Worm (Caenorhabditis elegans) whole organism, young adult: ENCODE results near the gene srh-47.

Experiments used
- B0035.1 ChIP-seq: sonication (generic microtip); optimal IDR thresholded peaks from 2 replicates; lab custom pipeline; 2016; ENCODE audit warnings: missing genetic modification characterization, mild to moderate bottlenecking, missing compliant biosample characterization, missing genotype, missing genetic modification reagents
- B0336.3 ChIP-seq: fragments of 200-800 bp; sonication (Bioruptor generic); IDR thresholded peaks from 2 replicates; pipeline ENCODE4 v1.3.6; 2022; ENCODE audit warnings: missing genetic modification characterization, missing compliant biosample characterization
- F39B2.1 ChIP-seq: fragments of 200-800 bp; sonication (Bioruptor generic); IDR thresholded peaks from 2 replicates; pipeline ENCODE4 v1.3.6; 2022; ENCODE audit warnings: missing genetic modification reagents, missing genetic modification characterization, missing compliant biosample characterization
- F49E8.2 ChIP-seq: sonication (generic microtip); optimal IDR thresholded peaks from 3 replicates; lab custom pipeline; 2017; ENCODE audit warnings: missing genetic modification characterization, mild to moderate bottlenecking, missing compliant biosample characterization, antibody characterized with exemption, moderate library complexity; ENCODE audit not compliant: insufficient read depth
- F57A8.1 ChIP-seq: fragments of 200-800 bp; sonication (Bioruptor generic); optimal IDR thresholded peaks from 2 replicates; lab custom pipeline; 2018; ENCODE audit warnings: mild to moderate bottlenecking, missing genetic modification characterization, moderate library complexity, missing compliant biosample characterization
- F57C9.4 ChIP-seq: sonication (generic microtip); optimal IDR thresholded peaks from 2 replicates; lab custom pipeline; 2017; ENCODE audit warnings: mild to moderate bottlenecking, missing genetic modification characterization, missing compliant biosample characterization
- K12H6.12 ChIP-seq: fragments of 200-800 bp; sonication (Bioruptor generic); optimal IDR thresholded peaks from 2 replicates; lab custom pipeline; 2018; ENCODE audit warnings: mild to moderate bottlenecking, missing genetic modification characterization, missing compliant biosample characterization
- T26A5.8 ChIP-seq: sonication (generic microtip); optimal IDR thresholded peaks from 2 replicates; lab custom pipeline; 2016; ENCODE audit warnings: missing genetic modification characterization, missing compliant biosample characterization
- Y53G8AR.9 ChIP-seq: fragments of 200-800 bp; sonication (Bioruptor generic); conservative IDR thresholded peaks from 2 replicates; pipeline ENCODE4 v1.3.6; 2022; ENCODE audit warnings: missing genetic modification reagents, missing genetic modification characterization, missing compliant biosample characterization
- aptf-3 ChIP-seq: fragments of 200-800 bp; sonication (Bioruptor generic); IDR thresholded peaks from 2 replicates; pipeline ENCODE4 v1.3.6; 2022; ENCODE audit warnings: missing genetic modification characterization, missing compliant biosample characterization
- atf-7 ChIP-seq: sonication (generic microtip); optimal IDR thresholded peaks from 2 replicates; lab custom pipeline; 2017; ENCODE audit warnings: mild to moderate bottlenecking, missing genetic modification characterization, missing compliant biosample characterization
- athp-1 ChIP-seq: sonication (generic microtip); optimal IDR thresholded peaks from 2 replicates; lab custom pipeline; 2017; ENCODE audit warnings: mild to moderate bottlenecking, missing genetic modification characterization, missing compliant biosample characterization
- attf-3 ChIP-seq: fragments of 200-800 bp; sonication (Bioruptor generic); conservative IDR thresholded peaks from 2 replicates; pipeline ENCODE4 v1.3.6; 2022; ENCODE audit warnings: missing genetic modification reagents, missing genetic modification characterization, missing compliant biosample characterization
- bed-1 ChIP-seq: fragments of 200-800 bp; sonication (Bioruptor generic); IDR thresholded peaks from 2 replicates; pipeline ENCODE4 v1.3.6; 2022; ENCODE audit warnings: missing genetic modification reagents, missing genetic modification characterization, missing compliant biosample characterization
- cebp-1 ChIP-seq, 2 experiments: fragments of 200-800 bp in 1 of 2; sonication (Bioruptor generic) in 1 of 2; sonication (generic microtip) in 1 of 2; IDR thresholded peaks in 1 of 2; optimal IDR thresholded peaks in 1 of 2; 2 replicates each; pipeline versions ENCODE4 v1.3.6 to Lab custom; 2017 to 2022; ENCODE audit warnings: missing compliant biosample characterization in 2 of 2, missing genetic modification characterization in 2 of 2, mild to moderate bottlenecking in 1 of 2, missing genetic modification reagents in 1 of 2, moderate library complexity in 1 of 2
- ceh-27 ChIP-seq: fragments of 200-800 bp; sonication (Bioruptor generic); optimal IDR thresholded peaks from 2 replicates; lab custom pipeline; 2018; ENCODE audit warnings: mild to moderate bottlenecking, missing genetic modification characterization, moderate library complexity, missing compliant biosample characterization
- fkh-3 ChIP-seq: sonication (generic microtip); optimal IDR thresholded peaks from 2 replicates; lab custom pipeline; 2016; ENCODE audit warnings: mild to moderate bottlenecking, missing genetic modification characterization, missing compliant biosample characterization
- hlh-12 ChIP-seq: sonication (generic microtip); optimal IDR thresholded peaks from 2 replicates; lab custom pipeline; 2016; ENCODE audit warnings: missing genetic modification characterization, missing compliant biosample characterization
- hmg-20 ChIP-seq: fragments of 200-800 bp; sonication (Bioruptor generic); IDR thresholded peaks from 2 replicates; pipeline ENCODE4 v1.3.6; 2022; ENCODE audit warnings: missing genetic modification reagents, missing genetic modification characterization, missing compliant biosample characterization
- hsf-1 ChIP-seq: fragments of 200-800 bp; sonication (Bioruptor generic); IDR thresholded peaks from 2 replicates; pipeline ENCODE4 v1.3.6; 2022; ENCODE audit warnings: missing genetic modification reagents, missing genetic modification characterization, missing compliant biosample characterization
- let-607 ChIP-seq, 2 experiments: fragments of 200-800 bp in 1 of 2; sonication (Bioruptor generic) in 1 of 2; sonication (generic microtip) in 1 of 2; optimal IDR thresholded peaks; 2 replicates each; lab custom pipeline; 2016 to 2018; ENCODE audit warnings: mild to moderate bottlenecking in 2 of 2, missing compliant biosample characterization in 2 of 2, missing genetic modification characterization in 2 of 2, moderate library complexity in 2 of 2, missing genotype in 1 of 2
- lin-40 ChIP-seq: sonication (generic microtip); optimal IDR thresholded peaks from 2 replicates; lab custom pipeline; 2016; ENCODE audit warnings: missing genetic modification characterization, mild to moderate bottlenecking, missing compliant biosample characterization, missing genotype, missing genetic modification reagents
- lsl-1 ChIP-seq: fragments of 200-800 bp; sonication (Bioruptor generic); optimal IDR thresholded peaks from 2 replicates; lab custom pipeline; 2018; ENCODE audit warnings: mild to moderate bottlenecking, missing genetic modification characterization, moderate library complexity, missing compliant biosample characterization
- madf-10 ChIP-seq: sonication (generic microtip); optimal IDR thresholded peaks from 2 replicates; lab custom pipeline; 2016; ENCODE audit warnings: mild to moderate bottlenecking, missing genetic modification characterization, missing compliant biosample characterization
- madf-8 ChIP-seq: fragments of 200-800 bp; sonication (Bioruptor generic); conservative IDR thresholded peaks from 2 replicates; pipeline ENCODE4 v1.3.6; 2022; ENCODE audit warnings: missing genetic modification reagents, missing genetic modification characterization, missing compliant biosample characterization
- mes-4 ChIP-seq: sonication (generic microtip); optimal IDR thresholded peaks from 2 replicates; lab custom pipeline; 2016; ENCODE audit warnings: missing genotype, missing genetic modification characterization, missing compliant biosample characterization
- mxl-1 ChIP-seq: sonication (generic microtip); optimal IDR thresholded peaks from 2 replicates; lab custom pipeline; 2016; ENCODE audit warnings: missing genetic modification characterization, missing compliant biosample characterization
- nfyb-1 ChIP-seq: fragments of 200-800 bp; sonication (Bioruptor generic); IDR thresholded peaks from 2 replicates; pipeline ENCODE4 v1.3.6; 2022; ENCODE audit warnings: missing genetic modification reagents, missing genetic modification characterization, missing compliant biosample characterization
- nhr-80 ChIP-seq: sonication (generic microtip); optimal IDR thresholded peaks from 2 replicates; lab custom pipeline; 2016; ENCODE audit warnings: missing genetic modification characterization, missing compliant biosample characterization
- pha-4 ChIP-seq: fragments of 150-350 bp; sonication (generic microtip); optimal IDR thresholded peaks from 2 replicates; lab custom pipeline; 2014; ENCODE audit warnings: missing biosample characterization, missing genetic modification reagents, missing genetic modification characterization
- rpc-1 ChIP-seq, 2 experiments: fragments of 150-350 bp in 1 of 2; sonication (generic microtip) in 1 of 2; optimal IDR thresholded peaks; 2 replicates each; lab custom pipeline; 2014 to 2018; ENCODE audit warnings: missing biosample characterization in 1 of 2, missing genetic modification characterization in 1 of 2, missing genetic modification reagents in 1 of 2, missing genotype in 1 of 2
- snpc-1.3 ChIP-seq: sonication (generic microtip); optimal IDR thresholded peaks from 2 replicates; lab custom pipeline; 2017; ENCODE audit warnings: missing genetic modification characterization, mild to moderate bottlenecking, missing compliant biosample characterization, antibody characterized with exemption, moderate library complexity, missing genotype, missing genetic modification reagents; ENCODE audit not compliant: insufficient read depth
- somi-1 ChIP-seq: fragments of 200-800 bp; sonication (Bioruptor generic); optimal IDR thresholded peaks from 2 replicates; lab custom pipeline; 2018; ENCODE audit warnings: mild to moderate bottlenecking, missing genetic modification characterization, missing compliant biosample characterization
- unc-62 ChIP-seq: fragments of 150-350 bp; optimal IDR thresholded peaks from 2 replicates; lab custom pipeline; 2014; ENCODE audit warnings: missing biosample characterization, missing genetic modification reagents, missing genetic modification characterization
- zfh-2 ChIP-seq: fragments of 200-800 bp; sonication (Bioruptor generic); conservative IDR thresholded peaks from 2 replicates; pipeline ENCODE4 v1.3.6; 2022; ENCODE audit warnings: missing genetic modification reagents, missing genetic modification characterization, missing compliant biosample characterization
- zim-3 ChIP-seq: sonication (generic microtip); optimal IDR thresholded peaks from 2 replicates; lab custom pipeline; 2017; ENCODE audit warnings: mild to moderate bottlenecking, missing genetic modification characterization, moderate library complexity, missing compliant biosample characterization
- ztf-18 ChIP-seq: sonication (generic microtip); optimal IDR thresholded peaks from 2 replicates; lab custom pipeline; 2016; ENCODE audit warnings: missing genotype, mild to moderate bottlenecking, missing genetic modification characterization, missing compliant biosample characterization
- ztf-25 ChIP-seq: fragments of 200-800 bp; sonication (Bioruptor generic); IDR thresholded peaks from 2 replicates; pipeline ENCODE4 v1.3.6; 2022; ENCODE audit warnings: missing genetic modification reagents, missing genetic modification characterization, missing compliant biosample characterization
- ztf-28 ChIP-seq: fragments of 200-800 bp; sonication (Bioruptor generic); IDR thresholded peaks from 2 replicates; pipeline ENCODE4 v1.3.6; 2022; ENCODE audit warnings: missing genetic modification reagents, missing genetic modification characterization, missing compliant biosample characterization
- ztf-6 ChIP-seq: fragments of 200-800 bp; sonication (Bioruptor generic); IDR thresholded peaks from 2 replicates; pipeline ENCODE4 v1.3.6; 2022; ENCODE audit warnings: missing genetic modification reagents, missing genetic modification characterization, missing compliant biosample characterization

srh-47 gene

ce11 chrV:11312904-11313303, 12.5 kb upstream of the srh-47 start:
- no peak for TF ChIP-seq aptf-3
- no peak for TF ChIP-seq rpc-1 (optimal IDR thresholded peaks at IDR 0.05; lab: Kevin White, UChicago)
- TF ChIP-seq rpc-1 (tag; optimal IDR thresholded peaks at IDR 0.05; lab: Kevin White, UChicago) = no peak
- no peak for TF ChIP-seq lin-40
- no peak for TF ChIP-seq bed-1 (GFP tag; lab: Robert Waterston, UW)
- TF ChIP-seq T26A5.8 = no peak
- no peak for TF ChIP-seq hlh-12 (tag; lab: Kevin White, UChicago)
- no peak for TF ChIP-seq snpc-1.3
- TF ChIP-seq Y53G8AR.9 (GFP tag; lab: Robert Waterston, UW) = no peak
- TF ChIP-seq mxl-1 (tag; lab: Kevin White, UChicago) = no peak
- no peak for TF ChIP-seq nfyb-1 (GFP tag; lab: Robert Waterston, UW)
- TF ChIP-seq F49E8.2 (tag; lab: Kevin White, UChicago) = no peak
- TF ChIP-seq cebp-1 (GFP tag; IDR thresholded peaks at IDR 0.05; lab: Robert Waterston, UW) = no peak
- no peak for TF ChIP-seq cebp-1 (tag; optimal IDR thresholded peaks at IDR 0.05; lab: Kevin White, UChicago)
- TF ChIP-seq ztf-6 (GFP tag; lab: Robert Waterston, UW) = no peak
- TF ChIP-seq F39B2.1 = no peak
- no peak for TF ChIP-seq fkh-3 (tag; lab: Kevin White, UChicago)
- no peak for TF ChIP-seq zim-3 (tag; lab: Kevin White, UChicago)
- no peak for TF ChIP-seq madf-10
- TF ChIP-seq F57C9.4 = no peak

ce11 chrV:11311013-11311472, 10.6 kb upstream of the srh-47 start, which contains the start of gene T03F7.7:
Gene T03F7.7, plus strand, starts transcription at chrV:11311422.
- TF ChIP-seq nhr-80 (tag; lab: Kevin White, UChicago) (peak; percentile 92), madf-8 (no peak)
- TF ChIP-seq, all 124 proteins: peak for 1

- TF ChIP-seq pha-4 = no peak
- peak; percentile 17 for TF ChIP-seq K12H6.12 (tag; lab: Kevin White, UChicago)
- TF ChIP-seq somi-1 = peak; percentile 15
These were observed 8.5 kb upstream of the srh-47 start for ce11 chrV:11308915-11309314.

- TF ChIP-seq B0336.3 (GFP tag; lab: Robert Waterston, UW) (no peak), zfh-2 (GFP tag; lab: Robert Waterston, UW) (no peak), lsl-1 (GFP tag; lab: Kevin White, UChicago) (no peak), ceh-27 (no peak), F57A8.1 (GFP tag; lab: Kevin White, UChicago) (no peak), ztf-25 (GFP tag; lab: Robert Waterston, UW) (no peak)
These were observed 7.9 kb upstream of the srh-47 start, which contains the start of gene snf-11 for ce11 chrV:11308346-11308745. Gene snf-11, minus strand, starts transcription at chrV:11308446.

- TF ChIP-seq hmg-20 (GFP tag; lab: Robert Waterston, UW) = no peak
- TF ChIP-seq ztf-18 = no peak
- no peak for TF ChIP-seq athp-1 (tag; lab: Kevin White, UChicago)
- TF ChIP-seq let-607 (tag; optimal IDR thresholded peaks at IDR 0.05; lab: Kevin White, UChicago) = no peak
- TF ChIP-seq snpc-1.3 = no peak
- no peak for TF ChIP-seq madf-8
- no peak for TF ChIP-seq unc-62 (GFP tag; lab: Kevin White, UChicago)
- TF ChIP-seq ztf-28 = no peak
- TF ChIP-seq B0035.1 = no peak
- TF ChIP-seq atf-7 (tag; lab: Kevin White, UChicago) = no peak
- no peak for TF ChIP-seq attf-3 (GFP tag; lab: Robert Waterston, UW)
- TF ChIP-seq hsf-1 (GFP tag; lab: Robert Waterston, UW) = no peak
- TF ChIP-seq mes-4 (tag; lab: Kevin White, UChicago) = no peak
- TF ChIP-seq rpc-1 (optimal IDR thresholded peaks at IDR 0.05; lab: Kevin White, UChicago) = no peak
- no peak for TF ChIP-seq rpc-1 (tag; optimal IDR thresholded peaks at IDR 0.05; lab: Kevin White, UChicago)
- TF ChIP-seq, all 124 proteins: peak for 0
These were observed 7.3 kb upstream of the srh-47 start for ce11 chrV:11307781-11308180.
